Fruit fly (Drosophila melanogaster) whole organism, adult: ENCODE results near the gene CG2145.

Source experiments
- CG11617 ChIP-seq: fragments of 200-800 bp; sonication (Bioruptor generic); optimal IDR thresholded peaks from 2 replicates; lab custom pipeline; 2017; ENCODE audit warnings: mild to moderate bottlenecking, missing biosample characterization, missing genetic modification reagents, missing genetic modification characterization
- CG1620 ChIP-seq: fragments of 200-800 bp; sonication (Bioruptor generic); optimal IDR thresholded peaks from 2 replicates; lab custom pipeline; 2016; ENCODE audit warnings: missing biosample characterization, missing genetic modification characterization
- CG7045 ChIP-seq: fragments of 200-800 bp; sonication (Bioruptor generic); optimal IDR thresholded peaks from 2 replicates; lab custom pipeline; 2017; ENCODE audit warnings: missing biosample characterization, mild to moderate bottlenecking, missing genetic modification characterization
- Clk ChIP-seq: fragments of 200-800 bp; sonication (Bioruptor generic); optimal IDR thresholded peaks from 2 replicates; lab custom pipeline; 2017; ENCODE audit warnings: missing biosample characterization, missing genetic modification characterization
- Crg-1 ChIP-seq: fragments of 200-800 bp; sonication (Bioruptor generic); optimal IDR thresholded peaks from 2 replicates; lab custom pipeline; 2016; ENCODE audit warnings: missing biosample characterization, missing genetic modification characterization
- Hr96 ChIP-seq: fragments of 200-800 bp; sonication (Bioruptor generic); optimal IDR thresholded peaks from 2 replicates; lab custom pipeline; 2016; ENCODE audit warnings: missing biosample characterization, missing genetic modification characterization
- bab1 ChIP-seq: fragments of 200-800 bp; sonication (Bioruptor generic); optimal IDR thresholded peaks from 3 replicates; lab custom pipeline; 2019; ENCODE audit warnings: missing biosample characterization, mild to moderate bottlenecking, missing genetic modification characterization, moderate library complexity
- cic ChIP-seq: fragments of 200-800 bp; sonication (Bioruptor generic); optimal IDR thresholded peaks from 2 replicates; lab custom pipeline; 2017; ENCODE audit warnings: missing biosample characterization, mild to moderate bottlenecking, missing genetic modification characterization, moderate library complexity
- kay ChIP-seq: fragments of 200-800 bp; sonication (Bioruptor generic); peaks from one replicate; lab custom pipeline; 2016; ENCODE audit warnings: missing biosample characterization, missing genetic modification characterization, borderline replicate concordance
- ovo ChIP-seq: fragments of 200-800 bp; sonication (Bioruptor generic); optimal IDR thresholded peaks from 2 replicates; lab custom pipeline; 2016; ENCODE audit warnings: missing biosample characterization, missing genetic modification characterization

- TF ChIP-seq CG7045 (GFP tag; lab: Kevin White, UChicago) (no peak), Hr96 (GFP tag; lab: Kevin White, UChicago) (no peak), bab1 (GFP tag; lab: Kevin White, UChicago) (no peak), Clk (GFP tag; lab: Kevin White, UChicago) (no peak), cic (GFP tag; lab: Kevin White, UChicago) (no peak), kay (no peak), CG1620 (GFP tag; lab: Kevin White, UChicago) (no peak), Crg-1 (GFP tag; lab: Kevin White, UChicago) (no peak), CG11617 (GFP tag; lab: Kevin White, UChicago) (no peak), ovo (no peak)
These were observed 32.7 kb downstream of the CG2145 start for dm6 chrX:10959912-10960311.
